Worm (Caenorhabditis elegans) whole organism, midembryonic: ENCODE data around the gene scl-8.

Source experiments
- T22C8.4 ChIP-seq: fragments of 200-800 bp; sonication (Bioruptor generic); IDR thresholded peaks from 2 replicates; pipeline ENCODE4 v1.3.6; 2022; ENCODE audit warnings: missing genetic modification characterization, missing compliant biosample characterization
- cog-1 ChIP-seq: sonication (generic microtip); optimal IDR thresholded peaks from 2 replicates; lab custom pipeline; 2016; ENCODE audit warnings: missing genetic modification characterization, missing compliant biosample characterization
- med-1 ChIP-seq: sonication (generic microtip); optimal IDR thresholded peaks from 2 replicates; lab custom pipeline; 2017; ENCODE audit warnings: missing genetic modification characterization, mild to moderate bottlenecking, missing compliant biosample characterization, antibody characterized with exemption, missing genetic modification reagents; ENCODE audit not compliant: insufficient read depth
- ref-1 ChIP-seq: fragments of 200-800 bp; sonication (Bioruptor generic); conservative IDR thresholded peaks from 2 replicates; pipeline ENCODE4 v1.3.6; 2022; ENCODE audit warnings: missing genetic modification reagents, missing genetic modification characterization, missing compliant biosample characterization

DNA sequence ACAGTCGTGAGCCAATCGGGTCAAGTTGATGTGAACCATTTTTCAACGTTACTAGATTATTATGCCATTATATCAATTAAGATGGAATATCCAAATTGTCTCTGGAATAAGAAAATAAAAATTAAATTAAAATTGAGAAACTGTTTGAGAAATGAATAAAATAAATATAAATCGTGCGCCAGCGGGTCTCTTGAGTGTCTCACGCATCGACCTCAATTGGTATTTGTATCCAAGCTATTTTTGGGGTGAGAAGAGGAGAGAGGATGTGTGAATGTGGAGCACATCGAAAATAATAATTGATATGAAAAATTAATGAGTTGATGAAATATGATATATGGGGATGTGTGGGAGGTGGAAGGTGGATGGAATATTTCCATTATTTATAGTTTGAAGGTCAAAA is 32.7 kb upstream of the scl-8 start, which contains the start of gene F49E11.2:
- TF ChIP-seq cog-1 (tag; lab: Kevin White, UChicago) (no peak), T22C8.4 (no peak), ref-1 (GFP tag; lab: Robert Waterston, UW) (no peak), med-1 (GFP tag; lab: Kevin White, UChicago) (no peak)
